Worm (Caenorhabditis elegans) whole organism, young adult: ENCODE data around the gene syx-18.

Experiments
- F33H1.4 ChIP-seq: fragments of 200-800 bp; sonication (Bioruptor generic); IDR thresholded peaks from 2 replicates; pipeline ENCODE4 v1.3.6; 2022; ENCODE audit warnings: missing genetic modification reagents, missing genetic modification characterization, missing compliant biosample characterization
- F39B2.1 ChIP-seq: fragments of 200-800 bp; sonication (Bioruptor generic); IDR thresholded peaks from 2 replicates; pipeline ENCODE4 v1.3.6; 2022; ENCODE audit warnings: missing genetic modification reagents, missing genetic modification characterization, missing compliant biosample characterization
- F49E8.2 ChIP-seq: sonication (generic microtip); optimal IDR thresholded peaks from 3 replicates; lab custom pipeline; 2017; ENCODE audit warnings: missing genetic modification characterization, mild to moderate bottlenecking, missing compliant biosample characterization, antibody characterized with exemption, moderate library complexity; ENCODE audit not compliant: insufficient read depth
- Y53F4B.3 ChIP-seq: fragments of 200-800 bp; sonication (Bioruptor generic); IDR thresholded peaks from 2 replicates; pipeline ENCODE4 v1.3.6; 2022; ENCODE audit warnings: missing genetic modification reagents, missing genetic modification characterization, missing compliant biosample characterization
- Y56A3A.18 ChIP-seq: fragments of 200-800 bp; sonication (Bioruptor generic); IDR thresholded peaks from 2 replicates; pipeline ENCODE4 v1.3.6; 2022; ENCODE audit warnings: missing genetic modification reagents, missing genetic modification characterization, missing compliant biosample characterization
- ama-1 ChIP-seq, 3 experiments: fragments of 150-350 bp in 1 of 3; sonication (generic microtip) in 2 of 3; optimal IDR thresholded peaks; 2 replicates each; lab custom pipeline; 2014 to 2018; ENCODE audit warnings: missing biosample characterization in 2 of 3, missing genetic modification characterization in 2 of 3, missing genetic modification reagents in 2 of 3
- atf-7 ChIP-seq: sonication (generic microtip); optimal IDR thresholded peaks from 2 replicates; lab custom pipeline; 2017; ENCODE audit warnings: mild to moderate bottlenecking, missing genetic modification characterization, missing compliant biosample characterization
- attf-5 ChIP-seq: fragments of 200-800 bp; sonication (Bioruptor generic); optimal IDR thresholded peaks from 2 replicates; lab custom pipeline; 2018; ENCODE audit warnings: mild to moderate bottlenecking, missing genetic modification characterization, missing compliant biosample characterization
- bed-1 ChIP-seq: fragments of 200-800 bp; sonication (Bioruptor generic); IDR thresholded peaks from 2 replicates; pipeline ENCODE4 v1.3.6; 2022; ENCODE audit warnings: missing genetic modification reagents, missing genetic modification characterization, missing compliant biosample characterization
- bed-2 ChIP-seq: fragments of 200-800 bp; sonication (Bioruptor generic); IDR thresholded peaks from 2 replicates; pipeline ENCODE4 v1.3.6; 2022; ENCODE audit warnings: missing genetic modification reagents, missing genetic modification characterization, missing compliant biosample characterization
- die-1 ChIP-seq: sonication (generic microtip); optimal IDR thresholded peaks from 2 replicates; lab custom pipeline; 2016; ENCODE audit warnings: missing genotype, mild to moderate bottlenecking, missing genetic modification characterization, missing compliant biosample characterization
- dox-1 ChIP-seq: fragments of 200-800 bp; sonication (Bioruptor generic); IDR thresholded peaks from 2 replicates; pipeline ENCODE4 v1.3.6; 2022; ENCODE audit warnings: missing genetic modification reagents, missing genetic modification characterization, missing compliant biosample characterization
- dpl-1 ChIP-seq: fragments of 150-350 bp; optimal IDR thresholded peaks from 2 replicates; lab custom pipeline; 2014; ENCODE audit warnings: missing biosample characterization, missing genetic modification reagents, missing genetic modification characterization
- ekl-4 ChIP-seq: fragments of 200-800 bp; sonication (Bioruptor generic); IDR thresholded peaks from 2 replicates; pipeline ENCODE4 v1.3.6; 2022; ENCODE audit warnings: missing genetic modification reagents, missing genetic modification characterization, missing compliant biosample characterization
- hlh-12 ChIP-seq: sonication (generic microtip); optimal IDR thresholded peaks from 2 replicates; lab custom pipeline; 2016; ENCODE audit warnings: missing genetic modification characterization, missing compliant biosample characterization
- hmg-1.2 ChIP-seq: fragments of 200-800 bp; sonication (Bioruptor generic); IDR thresholded peaks from 2 replicates; pipeline ENCODE4 v1.3.6; 2022; ENCODE audit warnings: missing genetic modification reagents, missing genetic modification characterization, missing compliant biosample characterization
- lin-35 ChIP-seq, 3 experiments: fragments of 150-350 bp in 2 of 3; sonication (generic microtip) in 1 of 3; optimal IDR thresholded peaks; 2 replicates each; lab custom pipeline; 2014 to 2018; ENCODE audit warnings: missing biosample characterization in 3 of 3, missing genetic modification characterization in 3 of 3, missing genetic modification reagents in 3 of 3
- lir-1 ChIP-seq: fragments of 200-800 bp; sonication (Bioruptor generic); conservative IDR thresholded peaks from 2 replicates; pipeline ENCODE4 v1.3.6; 2022; ENCODE audit warnings: missing genetic modification reagents, missing genetic modification characterization, missing compliant biosample characterization
- lsy-27 ChIP-seq: sonication (generic microtip); optimal IDR thresholded peaks from 2 replicates; lab custom pipeline; 2017; ENCODE audit warnings: missing genetic modification characterization, mild to moderate bottlenecking, missing compliant biosample characterization, antibody characterized with exemption, missing genotype, borderline replicate concordance; ENCODE audit not compliant: insufficient read depth
- madf-10 ChIP-seq: sonication (generic microtip); optimal IDR thresholded peaks from 2 replicates; lab custom pipeline; 2016; ENCODE audit warnings: mild to moderate bottlenecking, missing genetic modification characterization, missing compliant biosample characterization
- madf-3 ChIP-seq: fragments of 200-800 bp; sonication (Bioruptor generic); IDR thresholded peaks from 2 replicates; pipeline ENCODE4 v1.3.6; 2022; ENCODE audit warnings: missing genetic modification reagents, missing genetic modification characterization, missing compliant biosample characterization
- mxl-1 ChIP-seq: sonication (generic microtip); optimal IDR thresholded peaks from 2 replicates; lab custom pipeline; 2016; ENCODE audit warnings: missing genetic modification characterization, missing compliant biosample characterization
- nhr-80 ChIP-seq: sonication (generic microtip); optimal IDR thresholded peaks from 2 replicates; lab custom pipeline; 2016; ENCODE audit warnings: missing genetic modification characterization, missing compliant biosample characterization
- rpc-1 ChIP-seq, 2 experiments: fragments of 150-350 bp in 1 of 2; sonication (generic microtip) in 1 of 2; optimal IDR thresholded peaks; 2 replicates each; lab custom pipeline; 2014 to 2018; ENCODE audit warnings: missing biosample characterization in 1 of 2, missing genetic modification characterization in 1 of 2, missing genetic modification reagents in 1 of 2, missing genotype in 1 of 2
- sdz-38 ChIP-seq: sonication (generic microtip); optimal IDR thresholded peaks from 2 replicates; lab custom pipeline; 2016; ENCODE audit warnings: missing genotype, missing genetic modification characterization, missing compliant biosample characterization
- snpc-3.4 ChIP-seq: sonication (generic microtip); optimal IDR thresholded peaks from 2 replicates; lab custom pipeline; 2017; ENCODE audit warnings: missing genetic modification characterization, mild to moderate bottlenecking, missing compliant biosample characterization, antibody characterized with exemption, moderate library complexity, missing genotype, missing genetic modification reagents
- snpc-4 ChIP-seq, 5 experiments: fragments of 150-350 bp in 1 of 5; sonication (generic microtip) in 4 of 5; optimal IDR thresholded peaks; 2 replicates each; lab custom pipeline; 2014 to 2018; ENCODE audit warnings: missing genetic modification characterization in 5 of 5, missing biosample characterization in 3 of 5, antibody characterized with exemption in 2 of 5, mild to moderate bottlenecking in 2 of 5, missing compliant biosample characterization in 2 of 5, missing genotype in 2 of 5, moderate library complexity in 2 of 5, missing genetic modification reagents in 1 of 5
- tbx-9 ChIP-seq: sonication (generic microtip); optimal IDR thresholded peaks from 2 replicates; lab custom pipeline; 2016; ENCODE audit warnings: borderline replicate concordance, missing genetic modification characterization, inconsistent platforms, missing compliant biosample characterization
- unc-62 ChIP-seq: fragments of 150-350 bp; optimal IDR thresholded peaks from 2 replicates; lab custom pipeline; 2014; ENCODE audit warnings: missing biosample characterization, missing genetic modification reagents, missing genetic modification characterization
- ztf-18 ChIP-seq: sonication (generic microtip); optimal IDR thresholded peaks from 2 replicates; lab custom pipeline; 2016; ENCODE audit warnings: missing genotype, mild to moderate bottlenecking, missing genetic modification characterization, missing compliant biosample characterization
- ztf-22 ChIP-seq: fragments of 200-800 bp; sonication (Bioruptor generic); optimal IDR thresholded peaks from 2 replicates; lab custom pipeline; 2018; ENCODE audit warnings: mild to moderate bottlenecking, missing genetic modification characterization, moderate library complexity, missing compliant biosample characterization
- ztf-3 ChIP-seq: fragments of 200-800 bp; sonication (Bioruptor generic); optimal IDR thresholded peaks from 2 replicates; lab custom pipeline; 2018; ENCODE audit warnings: mild to moderate bottlenecking, missing genetic modification characterization, missing compliant biosample characterization

Gene syx-18

DNA sequence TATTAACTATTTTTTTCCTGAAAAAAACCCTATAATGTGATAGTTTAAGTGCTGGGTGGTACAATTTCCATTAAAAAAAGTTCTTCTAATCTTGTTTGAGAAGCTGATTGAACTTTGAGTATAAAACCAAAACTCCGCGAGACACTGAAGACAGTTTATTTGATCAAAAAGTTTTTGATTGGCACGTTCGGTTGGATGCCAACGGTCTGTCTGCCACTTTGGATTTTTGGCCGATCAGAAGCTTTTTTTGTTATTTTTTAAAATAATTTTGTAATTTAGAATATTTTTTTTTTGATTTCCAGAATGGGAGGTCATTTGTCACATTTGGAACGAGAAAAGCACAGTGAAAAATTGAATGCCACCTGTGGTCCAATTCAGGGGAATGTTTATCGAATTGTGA lies 14.3 kb upstream of the syx-18 start, which contains the start of gene cest-28:
cest-28 (plus strand) TSS at position 301 of the 400 bp plus-strand sequence.
- peak; percentile 32 for TF ChIP-seq nhr-80 (tag; lab: Kevin White, UChicago)
- no peak for TF ChIP-seq lin-35 (GFP tag; optimal IDR thresholded peaks at IDR 0.05; lab: Kevin White, UChicago)
- no peak for TF ChIP-seq hlh-12 (tag; lab: Kevin White, UChicago)
- no peak for TF ChIP-seq mxl-1
- no peak for TF ChIP-seq ztf-3 (GFP tag; lab: Kevin White, UChicago)
- TF ChIP-seq tbx-9 (tag; lab: Kevin White, UChicago), result no peak
- no peak for TF ChIP-seq attf-5 (GFP tag; lab: Kevin White, UChicago)
- TF ChIP-seq, all 124 proteins: peak for 1

DNA sequence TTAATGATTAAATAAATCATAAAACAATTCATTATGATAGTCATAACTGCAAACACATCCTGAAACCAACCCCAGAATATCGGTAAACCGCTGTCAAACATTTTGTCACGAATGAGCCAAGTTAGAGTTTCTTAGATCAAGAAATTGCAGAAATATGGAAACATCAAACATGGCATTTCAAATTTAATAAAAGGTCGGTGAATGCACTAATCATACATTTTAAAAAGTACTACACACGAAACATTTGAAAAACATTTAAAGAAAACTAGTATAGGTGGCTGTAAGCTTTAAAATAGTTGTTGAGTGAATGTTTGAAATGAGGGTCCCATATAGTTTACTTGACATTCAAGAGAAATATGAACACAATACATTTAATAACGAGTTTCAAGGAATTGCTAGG lies 13.5 kb upstream of the syx-18 start, which contains the start of gene str-180:
str-180 (minus strand) TSS at position 101 of the 400 bp plus-strand sequence.
- TF ChIP-seq F49E8.2 (no peak), atf-7 (tag; lab: Kevin White, UChicago) (no peak), ztf-18 (tag; lab: Kevin White, UChicago) (no peak), snpc-3.4 (tag; lab: Kevin White, UChicago) (no peak), unc-62 (no peak), Y56A3A.18 (no peak), lsy-27 (tag; lab: Kevin White, UChicago) (no peak), Y53F4B.3 (GFP tag; lab: Robert Waterston, UW) (no peak), ama-1 (optimal IDR thresholded peaks at IDR 0.05; lab: Kevin White, UChicago) (no peak), ama-1 (GFP tag; optimal IDR thresholded peaks at IDR 0.05; lab: Kevin White, UChicago) (no peak), dpl-1 (GFP tag; lab: Kevin White, UChicago) (no peak)
- TF ChIP-seq, all 124 proteins: peak for 0

DNA sequence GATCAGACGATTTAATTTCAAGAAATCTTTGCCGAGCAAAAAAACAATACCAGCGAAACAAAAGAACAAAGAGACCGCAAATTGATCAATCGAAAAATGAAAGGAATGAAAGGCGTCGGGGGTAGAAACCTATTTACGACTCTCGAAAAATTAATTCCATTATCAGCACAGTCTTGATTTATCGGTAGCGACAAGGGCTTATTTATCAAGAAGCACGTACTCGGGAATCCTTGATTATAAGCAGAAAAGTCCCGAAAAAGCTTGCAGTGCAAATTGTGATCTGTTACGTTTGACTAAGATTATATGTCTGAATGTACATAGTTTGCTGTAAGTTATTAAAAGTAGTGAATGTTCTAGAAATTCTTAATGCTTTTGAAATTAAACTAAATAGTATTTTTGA lies 11.3 kb upstream of the syx-18 start:
- TF ChIP-seq F49E8.2, result no peak
- no peak for TF ChIP-seq madf-3 (GFP tag; lab: Robert Waterston, UW)
- no peak for TF ChIP-seq sdz-38 (tag; lab: Kevin White, UChicago)
- TF ChIP-seq rpc-1 (optimal IDR thresholded peaks at IDR 0.05; lab: Kevin White, UChicago), result no peak
- TF ChIP-seq rpc-1 (tag; optimal IDR thresholded peaks at IDR 0.05; lab: Kevin White, UChicago), result no peak
- TF ChIP-seq F39B2.1 (GFP tag; lab: Robert Waterston, UW), result no peak
- TF ChIP-seq snpc-4 (GFP tag; optimal IDR thresholded peaks at IDR 0.05; lab: Kevin White, UChicago), result no peak
- TF ChIP-seq snpc-4 (tag; optimal IDR thresholded peaks at IDR 0.05; lab: Kevin White, UChicago), result no peak
- no peak for TF ChIP-seq madf-10 (tag; lab: Kevin White, UChicago)
- TF ChIP-seq nhr-80 (tag; lab: Kevin White, UChicago), result peak; percentile 33
- TF ChIP-seq die-1 (tag; lab: Kevin White, UChicago), result no peak

DNA sequence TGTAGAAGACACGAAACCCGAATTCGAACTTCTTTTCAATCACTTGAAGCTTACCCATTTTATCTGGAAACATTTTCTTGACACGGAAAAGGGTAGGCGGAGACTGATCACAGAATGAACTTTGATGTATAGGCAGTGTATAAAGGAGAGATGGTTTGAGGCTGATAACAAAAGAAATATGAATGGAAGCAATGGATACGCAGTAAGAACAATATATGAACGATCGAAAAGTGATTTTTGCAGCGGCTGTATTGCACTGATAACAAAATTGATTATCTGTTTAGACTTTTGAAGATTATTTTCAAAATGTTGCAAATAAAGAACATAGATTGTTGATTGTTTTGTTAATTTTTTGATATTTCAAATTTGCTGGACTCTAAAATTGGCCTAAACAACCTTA lies 10.5 kb upstream of the syx-18 start, which contains the start of gene pmp-5:
pmp-5 (minus strand) TSS at position 63 of the 400 bp plus-strand sequence.
- TF ChIP-seq nhr-80 (tag; lab: Kevin White, UChicago), result peak; percentile 82
- TF ChIP-seq ztf-22 (GFP tag; lab: Kevin White, UChicago), result peak; percentile 38
- no peak for TF ChIP-seq ekl-4
- no peak for TF ChIP-seq lir-1 (GFP tag; lab: Robert Waterston, UW)
- no peak for TF ChIP-seq bed-2
- TF ChIP-seq bed-1 (GFP tag; lab: Robert Waterston, UW), result no peak
- peak; percentile 19; the same call in 1 of the 2 replicates for TF ChIP-seq dox-1 (GFP tag; lab: Robert Waterston, UW)

DNA sequence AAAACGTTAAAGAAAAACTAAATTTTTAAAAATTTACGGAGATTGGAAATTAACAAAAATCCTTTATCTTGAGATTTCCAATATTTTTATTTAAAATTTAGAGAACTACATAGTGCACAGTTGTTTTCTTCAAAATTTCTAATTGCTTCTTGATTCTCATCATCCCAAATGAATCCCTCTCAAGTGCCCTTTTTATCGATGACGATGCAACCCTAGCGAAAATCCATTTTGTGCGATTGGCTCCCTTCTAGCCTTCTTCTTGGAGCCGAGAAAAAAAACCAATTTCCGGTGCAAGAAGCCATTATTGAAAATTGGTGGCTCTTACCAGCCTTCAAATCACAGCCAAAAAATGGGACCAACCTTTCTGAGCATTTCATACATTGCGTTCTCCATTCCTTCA lies 7.3 kb upstream of the syx-18 start:
- TF ChIP-seq hmg-1.2 (GFP tag; lab: Robert Waterston, UW) (0 out of 2 replicates have a peak, but pooled peaks have one; percentile 16), F33H1.4 (GFP tag; lab: Robert Waterston, UW) (no peak)
